Worm (Caenorhabditis elegans) whole organism, early embryonic: ENCODE measurements around the gene T20G5.8.

Experiments used
- B0310.2 ChIP-seq: sonication (generic microtip); optimal IDR thresholded peaks from 2 replicates; lab custom pipeline; 2016; ENCODE audit warnings: mild to moderate bottlenecking, missing genetic modification characterization, missing compliant biosample characterization
- F13C5.2 ChIP-seq: sonication (generic microtip); optimal IDR thresholded peaks from 2 replicates; lab custom pipeline; 2017; ENCODE audit warnings: mild to moderate bottlenecking, missing genetic modification characterization, inconsistent platforms, missing compliant biosample characterization
- aly-1 ChIP-seq: sonication (generic microtip); optimal IDR thresholded peaks from 2 replicates; lab custom pipeline; 2016; ENCODE audit warnings: missing genetic modification characterization, missing compliant biosample characterization
- ama-1 ChIP-seq: fragments of 150-350 bp; optimal IDR thresholded peaks from 2 replicates; lab custom pipeline; 2014
- ceh-13 ChIP-seq: fragments of 200-800 bp; sonication (Bioruptor generic); optimal IDR thresholded peaks from 2 replicates; lab custom pipeline; 2018; ENCODE audit warnings: mild to moderate bottlenecking, missing genetic modification characterization, missing compliant biosample characterization
- ceh-36 ChIP-seq: sonication (generic microtip); optimal IDR thresholded peaks from 2 replicates; lab custom pipeline; 2016; ENCODE audit warnings: missing genetic modification characterization, inconsistent platforms, missing compliant biosample characterization
- ets-7 ChIP-seq: sonication (generic microtip); optimal IDR thresholded peaks from 2 replicates; lab custom pipeline; 2016; ENCODE audit warnings: missing genotype, missing genetic modification characterization, missing compliant biosample characterization
- flt-1 ChIP-seq: fragments of 200-800 bp; sonication (Bioruptor generic); IDR thresholded peaks from 2 replicates; pipeline ENCODE4 v1.3.6; 2022; ENCODE audit warnings: missing genetic modification characterization, missing compliant biosample characterization
- hmbx-1 ChIP-seq: sonication (generic microtip); optimal IDR thresholded peaks from 2 replicates; lab custom pipeline; 2016; ENCODE audit warnings: mild to moderate bottlenecking, missing genetic modification characterization, missing compliant biosample characterization
- hmg-4 ChIP-seq: fragments of 200-800 bp; sonication (Bioruptor generic); optimal IDR thresholded peaks from 2 replicates; lab custom pipeline; 2018; ENCODE audit warnings: mild to moderate bottlenecking, missing genetic modification characterization, missing compliant biosample characterization
- hnd-1 ChIP-seq: sonication (generic microtip); optimal IDR thresholded peaks from 2 replicates; lab custom pipeline; 2016; ENCODE audit warnings: missing genetic modification characterization, missing compliant biosample characterization
- pes-1 ChIP-seq: fragments of 200-800 bp; sonication (Bioruptor generic); IDR thresholded peaks from 2 replicates; pipeline ENCODE4 v1.3.6; 2022; ENCODE audit warnings: missing genetic modification reagents, missing genetic modification characterization, missing compliant biosample characterization
- scrt-1 ChIP-seq: fragments of 200-800 bp; sonication (Bioruptor generic); IDR thresholded peaks from 2 replicates; pipeline ENCODE4 v1.3.6; 2022; ENCODE audit warnings: missing genetic modification characterization, missing compliant biosample characterization
- sea-1 ChIP-seq: fragments of 200-800 bp; sonication (Bioruptor generic); conservative IDR thresholded peaks from 2 replicates; pipeline ENCODE4 v1.3.6; 2022; ENCODE audit warnings: missing genetic modification characterization, missing compliant biosample characterization
- tbx-11 ChIP-seq: fragments of 200-800 bp; sonication (Bioruptor generic); IDR thresholded peaks from 2 replicates; pipeline ENCODE4 v1.3.6; 2022; ENCODE audit warnings: missing genetic modification characterization, missing compliant biosample characterization
- tbx-37 ChIP-seq: fragments of 200-800 bp; sonication (Bioruptor generic); conservative IDR thresholded peaks from 2 replicates; pipeline ENCODE4 v1.3.6; 2022; ENCODE audit warnings: missing genetic modification reagents, missing genetic modification characterization, missing compliant biosample characterization
- tra-4 ChIP-seq: sonication (generic microtip); optimal IDR thresholded peaks from 2 replicates; lab custom pipeline; 2017; ENCODE audit warnings: missing genetic modification characterization, missing compliant biosample characterization

T20G5.8 gene

DNA sequence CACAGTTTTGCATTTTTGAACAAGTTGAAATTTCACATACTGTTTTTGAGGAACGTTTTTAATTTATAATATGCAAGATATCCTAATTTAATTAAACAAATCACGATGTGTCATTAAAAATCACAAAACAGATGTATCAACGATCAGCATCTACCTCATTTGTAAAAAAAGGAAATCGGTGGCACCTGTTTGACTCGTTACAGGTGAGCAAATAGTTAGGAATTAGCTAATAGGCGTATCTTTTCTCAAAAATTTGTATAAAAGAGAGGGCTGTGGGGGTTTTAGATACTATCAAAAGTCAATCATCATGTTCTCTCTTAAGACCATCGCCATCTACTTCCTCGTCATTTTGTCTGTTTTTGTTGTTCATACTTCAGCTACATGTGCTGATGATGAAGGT, at the start of gene T20G5.8:
Gene T20G5.8, plus strand, starts transcription at position 301 of the 400 bp plus-strand sequence.
- TF ChIP-seq hmbx-1: no peak
- TF ChIP-seq hnd-1 (tag; lab: Kevin White, UChicago): no peak
- TF ChIP-seq ceh-13 (GFP tag; lab: Kevin White, UChicago): no peak
- no peak for TF ChIP-seq tra-4 (tag; lab: Kevin White, UChicago)
- no peak for TF ChIP-seq pes-1 (GFP tag; lab: Robert Waterston, UW)
- no peak for TF ChIP-seq tbx-11
- TF ChIP-seq scrt-1: no peak

DNA sequence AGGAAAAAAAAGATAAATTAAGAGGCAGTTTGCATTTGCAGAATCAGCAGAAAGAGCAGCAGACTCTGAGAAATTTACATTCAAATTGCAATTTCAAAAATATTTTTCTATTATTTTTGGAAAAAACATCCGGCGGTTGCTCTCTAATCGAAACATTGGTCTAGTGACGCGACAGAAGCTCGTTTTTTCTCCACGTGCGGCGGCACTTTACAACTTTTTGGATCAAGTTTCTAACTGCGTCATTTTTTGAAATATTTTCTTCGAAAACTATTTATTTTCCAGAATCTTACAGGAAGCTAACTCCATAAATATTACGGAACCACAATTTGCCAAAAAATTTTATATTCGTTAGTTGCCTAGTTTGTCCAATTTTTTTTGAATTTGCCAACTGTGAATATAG, 49.2 kb upstream of the T20G5.8 start:
- TF ChIP-seq B0310.2 (tag; lab: Kevin White, UChicago): no peak
- no peak for TF ChIP-seq flt-1 (GFP tag; lab: Robert Waterston, UW)
- no peak for TF ChIP-seq ceh-13 (GFP tag; lab: Kevin White, UChicago)
- TF ChIP-seq hnd-1 (tag; lab: Kevin White, UChicago): no peak
- no peak for TF ChIP-seq pes-1 (GFP tag; lab: Robert Waterston, UW)
- TF ChIP-seq tbx-37 (GFP tag; lab: Robert Waterston, UW): no peak
- TF ChIP-seq ceh-36: no peak
- TF ChIP-seq tbx-11: no peak
- no peak for TF ChIP-seq scrt-1
- TF ChIP-seq aly-1 (tag; lab: Kevin White, UChicago): no peak
- no peak for TF ChIP-seq sea-1 (GFP tag; lab: Robert Waterston, UW)
- TF ChIP-seq tra-4 (tag; lab: Kevin White, UChicago): no peak
- no peak for TF ChIP-seq ama-1 (lab: Kevin White, UChicago)
- TF ChIP-seq F13C5.2: no peak

DNA sequence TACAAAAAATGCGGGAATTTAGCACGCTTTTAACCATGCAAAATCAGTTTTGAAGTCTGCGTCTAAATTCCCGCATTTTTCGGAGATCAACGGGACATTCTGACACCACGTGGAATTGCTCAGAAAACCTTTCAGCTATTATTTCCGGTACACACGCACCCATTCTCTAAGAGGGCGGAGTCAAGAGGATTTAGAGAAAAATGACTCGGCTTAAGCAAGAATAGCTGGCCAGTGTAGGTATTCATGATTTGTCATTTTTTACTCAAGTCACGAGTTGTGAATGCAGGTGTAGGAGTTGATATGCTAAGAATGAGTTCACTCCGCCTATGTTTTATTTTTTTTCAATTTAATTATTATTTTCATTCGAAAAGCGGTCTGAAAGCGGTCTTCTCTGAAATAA, 48.4 kb upstream of the T20G5.8 start:
- no peak for TF ChIP-seq scrt-1
- no peak for TF ChIP-seq sea-1 (GFP tag; lab: Robert Waterston, UW)
- no peak for TF ChIP-seq ceh-36
- no peak for TF ChIP-seq ets-7

DNA sequence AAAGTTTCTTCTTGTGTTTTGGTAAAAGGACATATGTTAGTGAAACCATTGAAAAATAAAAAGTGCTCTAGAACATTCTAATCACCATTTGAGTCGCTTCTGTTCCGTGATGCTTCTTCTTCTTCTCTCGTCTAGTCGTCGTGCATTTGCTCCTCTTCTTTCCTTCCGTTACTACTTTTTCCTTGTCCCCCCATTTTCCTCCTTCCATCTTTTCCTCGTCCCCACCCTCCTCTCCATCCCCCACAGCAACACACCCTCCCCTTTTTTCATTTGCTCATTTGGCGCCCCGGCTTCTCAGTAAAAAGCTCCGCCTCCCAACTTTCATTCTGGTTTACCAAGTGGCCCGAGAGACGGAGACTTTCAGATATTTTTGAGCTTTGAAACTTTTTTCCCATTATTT, 47.4 kb upstream of the T20G5.8 start:
- TF ChIP-seq scrt-1 (0 out of 2 replicates have a peak, but pooled peaks have one; percentile 33), aly-1 (tag; lab: Kevin White, UChicago) (no peak), F13C5.2 (no peak)

DNA sequence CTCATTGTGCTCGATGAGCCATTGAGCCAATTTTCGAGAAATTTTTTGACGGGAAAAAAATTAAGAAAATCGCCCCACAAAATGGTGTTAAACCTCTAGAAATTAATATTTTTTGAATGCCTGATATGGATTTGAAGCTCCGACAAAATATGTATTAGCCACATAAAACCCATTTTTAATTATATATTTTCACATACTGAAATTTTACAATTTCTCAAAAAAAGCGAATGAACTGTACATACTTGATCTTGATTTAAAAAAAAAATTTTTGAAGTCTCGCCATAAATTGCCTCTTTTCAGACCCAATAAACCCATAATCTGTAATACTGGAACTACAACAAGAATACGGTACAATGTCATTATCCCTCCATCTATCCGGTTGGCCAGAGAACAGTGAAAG, 46.7 kb upstream of the T20G5.8 start, which contains the start of gene nac-3:
Gene nac-3, plus strand, starts transcription at position 301 of the 400 bp plus-strand sequence.
- TF ChIP-seq aly-1 (tag; lab: Kevin White, UChicago): no peak
- no peak for TF ChIP-seq hmg-4 (GFP tag; lab: Kevin White, UChicago)
- TF ChIP-seq flt-1 (GFP tag; lab: Robert Waterston, UW): no peak
- no peak for TF ChIP-seq ceh-36
- no peak for TF ChIP-seq ets-7
- TF ChIP-seq B0310.2 (tag; lab: Kevin White, UChicago): no peak
- TF ChIP-seq tra-4 (tag; lab: Kevin White, UChicago): no peak
- TF ChIP-seq ceh-13 (GFP tag; lab: Kevin White, UChicago): no peak
- no peak for TF ChIP-seq F13C5.2
- no peak for TF ChIP-seq tbx-37 (GFP tag; lab: Robert Waterston, UW)
- TF ChIP-seq hnd-1 (tag; lab: Kevin White, UChicago): no peak
- TF ChIP-seq scrt-1: no peak
- TF ChIP-seq hmbx-1: no peak
- no peak for TF ChIP-seq tbx-11
- no peak for TF ChIP-seq pes-1 (GFP tag; lab: Robert Waterston, UW)
- TF ChIP-seq ama-1 (lab: Kevin White, UChicago): no peak
- TF ChIP-seq sea-1 (GFP tag; lab: Robert Waterston, UW): no peak

DNA sequence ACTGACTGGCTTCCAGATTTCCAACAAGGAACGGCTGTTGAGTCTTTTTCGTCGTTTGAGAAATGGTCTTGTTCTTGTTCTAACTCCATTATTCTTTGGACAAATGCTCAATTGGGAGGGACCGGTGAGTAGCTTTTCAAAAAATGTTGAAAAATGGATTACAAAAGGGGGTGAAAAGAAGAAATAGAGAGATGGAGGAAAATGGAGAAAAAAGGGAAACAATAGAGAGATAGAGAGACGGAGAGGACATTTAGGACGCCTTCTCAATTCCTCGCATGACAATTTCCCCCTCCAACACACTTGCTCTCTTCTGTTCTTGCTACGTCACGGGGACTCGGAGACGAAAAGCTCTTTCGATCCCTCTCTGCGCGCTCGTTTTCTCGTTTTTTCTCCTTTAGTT, 46.1 kb upstream of the T20G5.8 start:
- TF ChIP-seq pes-1 (GFP tag; lab: Robert Waterston, UW) (no peak), ceh-36 (no peak), B0310.2 (tag; lab: Kevin White, UChicago) (no peak), sea-1 (GFP tag; lab: Robert Waterston, UW) (no peak), hnd-1 (tag; lab: Kevin White, UChicago) (no peak), F13C5.2 (no peak), flt-1 (GFP tag; lab: Robert Waterston, UW) (no peak), tbx-37 (GFP tag; lab: Robert Waterston, UW) (no peak), ama-1 (lab: Kevin White, UChicago) (no peak), ets-7 (no peak), hmg-4 (GFP tag; lab: Kevin White, UChicago) (no peak), scrt-1 (no peak)

DNA sequence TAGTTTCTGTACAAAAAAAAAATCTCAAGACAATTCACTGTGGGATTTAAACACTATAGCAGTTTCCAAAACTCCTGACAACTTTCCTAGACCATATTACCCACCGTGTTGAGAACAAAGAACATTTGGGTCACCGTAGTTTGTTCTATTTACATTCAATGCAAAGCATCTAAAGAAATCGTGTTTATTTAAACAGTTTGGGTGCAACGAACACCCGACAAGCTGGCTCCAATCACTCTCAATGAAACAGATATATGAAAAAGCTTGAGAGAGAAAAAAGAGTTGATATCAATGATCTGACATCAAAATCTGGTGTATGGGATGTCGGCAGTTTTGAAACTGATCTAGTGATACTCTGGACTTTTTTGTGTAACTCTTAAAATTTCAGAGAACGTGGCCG, 44.2 kb upstream of the T20G5.8 start:
- TF ChIP-seq ets-7: no peak
- no peak for TF ChIP-seq tbx-11
- TF ChIP-seq aly-1 (tag; lab: Kevin White, UChicago): no peak
- no peak for TF ChIP-seq F13C5.2
- TF ChIP-seq ceh-36: no peak
- TF ChIP-seq ceh-13 (GFP tag; lab: Kevin White, UChicago): no peak
- no peak for TF ChIP-seq tbx-37 (GFP tag; lab: Robert Waterston, UW)

DNA sequence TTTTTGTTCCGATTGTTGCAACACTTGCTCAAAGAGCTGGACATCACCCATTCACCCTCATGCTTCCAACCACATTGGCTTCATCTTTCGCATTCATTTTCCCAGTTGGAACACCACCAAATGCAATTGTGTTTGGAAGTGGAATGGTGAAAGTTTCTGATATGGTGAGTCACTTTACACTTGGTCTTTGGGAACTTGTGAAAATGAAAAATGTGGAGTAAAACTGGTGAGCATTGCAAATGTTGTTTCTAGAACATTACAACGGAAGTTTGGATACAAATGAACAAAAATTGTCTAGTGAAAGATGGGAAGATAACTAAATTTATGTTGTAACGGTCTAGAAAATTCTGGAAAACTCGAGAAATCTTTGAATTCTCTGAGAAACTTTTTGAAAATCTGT, 42.9 kb upstream of the T20G5.8 start:
- TF ChIP-seq F13C5.2: no peak
- TF ChIP-seq tbx-37 (GFP tag; lab: Robert Waterston, UW): no peak

DNA sequence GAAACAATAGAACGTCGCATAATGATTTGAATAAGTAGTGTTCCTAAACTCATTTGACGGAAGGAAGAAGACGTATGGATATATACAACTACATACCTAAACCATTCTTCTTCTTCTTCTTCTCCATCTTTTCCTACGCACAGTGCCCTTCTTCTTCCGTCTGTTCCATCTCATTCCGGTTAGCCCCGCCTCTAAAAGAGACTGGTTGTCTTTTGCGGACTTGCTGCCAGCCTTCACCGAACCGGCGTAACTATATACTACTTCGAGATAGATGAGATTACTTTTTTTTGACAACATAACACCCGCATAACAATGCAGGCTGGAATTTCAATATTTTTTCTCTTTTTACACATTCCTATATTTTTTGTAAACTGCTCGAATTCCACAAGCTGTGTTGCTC, 38.8 kb upstream of the T20G5.8 start, which contains the start of the genes K08E5.5 and mua-3:
Gene K08E5.5, minus strand, starts transcription at position 101 of the 400 bp plus-strand sequence.
Gene mua-3, plus strand, starts transcription at position 313 of the 400 bp plus-strand sequence.
- TF ChIP-seq tbx-37 (GFP tag; lab: Robert Waterston, UW) (no peak), aly-1 (tag; lab: Kevin White, UChicago) (no peak), ets-7 (no peak)
